Fruit fly (Drosophila melanogaster): ENCODE data around the gene Tl.

DNA sequence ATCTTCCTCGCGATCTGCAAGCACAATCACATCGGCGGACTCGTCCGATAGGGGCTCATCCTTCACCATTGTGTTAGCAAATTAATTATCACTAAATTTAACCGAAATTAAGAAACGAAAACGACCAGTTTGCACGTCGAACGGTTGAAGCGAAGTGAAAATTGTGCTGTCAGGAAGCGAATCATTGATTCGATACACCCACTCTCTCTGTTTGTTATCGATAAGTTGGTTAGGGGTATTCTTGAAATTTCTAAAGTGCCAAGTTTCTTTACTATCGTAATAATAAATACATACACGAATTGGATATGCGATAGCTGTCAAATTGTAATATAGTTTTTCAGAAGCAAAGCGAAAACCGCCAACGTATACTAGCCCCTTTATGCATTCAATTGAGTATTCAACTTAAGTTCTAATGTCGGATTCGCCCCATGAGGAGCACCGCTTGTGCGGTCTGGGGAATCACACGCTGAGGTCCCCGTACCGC lies 76.7 kb downstream of the Tl start, which contains the start of gene Rb97D:
- peak; percentile 52 for TF ChIP-seq ttk (GFP tag; IDR thresholded peaks at IDR 0.05)
- peak; percentile 55 for TF ChIP-seq CG4282 (GFP tag; optimal IDR thresholded peaks at IDR 0.05)
- TF ChIP-seq gt (GFP tag; IDR thresholded peaks at IDR 0.05), result no peak
- peak; percentile 7 for TF ChIP-seq Sry-β (GFP tag; optimal IDR thresholded peaks at IDR 0.05)
- TF ChIP-seq Chrac-16 (GFP tag; optimal IDR thresholded peaks at IDR 0.05), result peak; percentile 62
- no peak for TF ChIP-seq dan (GFP tag; IDR thresholded peaks at IDR 0.05)
- peak; percentile 62 for TF ChIP-seq Gug (GFP tag; IDR thresholded peaks at IDR 0.05)
- no peak for TF ChIP-seq psq (GFP tag; optimal IDR thresholded peaks at IDR 0.05)
- TF ChIP-seq CG11696 (GFP tag; IDR thresholded peaks at IDR 0.05), result no peak
- TF ChIP-seq lilli (GFP tag; optimal IDR thresholded peaks at IDR 0.05), result peak; percentile 80
- TF ChIP-seq CG13894 (tag; optimal IDR thresholded peaks at IDR 0.05), result peak; percentile 44
